Fruit fly (Drosophila melanogaster) whole organism: ENCODE measurements around the gene CG14835.

ENCODE experiments used
- CG8478 ChIP-seq: fragments of >200 bp; optimal IDR thresholded peaks from 2 replicates; lab custom pipeline; 2018; ENCODE audit warnings: inconsistent platforms
- Dll ChIP-seq: fragments of >200 bp; optimal IDR thresholded peaks from 2 replicates; lab custom pipeline; 2017
- usp ChIP-seq: fragments of >200 bp; optimal IDR thresholded peaks from 2 replicates; lab custom pipeline; 2017; ENCODE audit warnings: missing biosample characterization, missing genetic modification characterization, mixed read lengths

DNA sequence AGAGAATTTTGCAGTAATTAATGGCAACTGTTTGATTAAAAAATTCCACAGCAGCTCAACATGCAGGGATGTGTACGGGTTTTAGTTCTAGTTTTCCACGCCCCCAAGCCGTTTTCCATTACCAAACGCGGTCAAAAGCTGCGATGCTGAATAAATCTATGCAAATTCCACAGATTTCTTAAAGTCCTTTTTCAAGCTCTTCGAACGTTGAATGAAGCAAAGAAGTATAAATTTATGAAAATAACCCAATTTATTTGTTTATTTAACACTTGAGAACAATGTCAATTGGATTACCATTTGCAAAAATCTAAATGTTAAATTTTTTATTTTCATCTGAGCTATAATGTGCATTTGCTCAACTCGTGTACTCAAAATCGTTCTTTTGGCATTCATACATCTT lies 27.9 kb upstream of the CG14835 start, which contains the start of the genes CG42660, CG42661 and Tsp66A:
- no peak for TF ChIP-seq Dll
- TF ChIP-seq CG8478, result no peak
- TF ChIP-seq usp (GFP tag; lab: Kevin White, UChicago), result no peak
